Fruit fly (Drosophila melanogaster): ENCODE results near the gene Lkb1.

- TF ChIP-seq pan (optimal IDR thresholded peaks at IDR 0.05): no peak
- no peak for TF ChIP-seq CG8478 (optimal IDR thresholded peaks at IDR 0.05)
Measured at dm6 chr3R:13705292-13705885, 29.0 kb downstream of the Lkb1 start, which contains the start of gene Adgf-D.

Data from whole organism.